Worm (Caenorhabditis elegans): Measurements from ENCODE around the gene C13G3.1.

ce11 chrV:11059180-11059579 is 46.9 kb upstream of the C13G3.1 start, which contains the start of gene T04C12.1:
- TF ChIP-seq ztf-11 (tag; optimal IDR thresholded peaks at IDR 0.05) (no peak), unc-62 (GFP tag; optimal IDR thresholded peaks at IDR 0.05) (no peak), egl-27 (tag; optimal IDR thresholded peaks at IDR 0.05) (no peak), nhr-12 (tag; optimal IDR thresholded peaks at IDR 0.05) (no peak), tbx-2 (tag; optimal IDR thresholded peaks at IDR 0.05) (no peak), zag-1 (tag; optimal IDR thresholded peaks at IDR 0.05) (no peak), ceh-9 (tag; optimal IDR thresholded peaks at IDR 0.05) (no peak)
